Worm (Caenorhabditis elegans) whole organism, L3 larva: ENCODE measurements around the gene srbc-11.

Experiments
- R02D3.7 ChIP-seq: fragments of 150-350 bp; optimal IDR thresholded peaks from 2 replicates; lab custom pipeline; 2014; ENCODE audit warnings: missing biosample characterization, missing genetic modification characterization
- ZK546.5 ChIP-seq: sonication (generic microtip); optimal IDR thresholded peaks from 2 replicates; lab custom pipeline; 2017; ENCODE audit warnings: missing biosample characterization, missing genetic modification characterization
- aly-2 ChIP-seq: fragments of 150-350 bp; optimal IDR thresholded peaks from 2 replicates; lab custom pipeline; 2014; ENCODE audit warnings: missing biosample characterization, missing genetic modification characterization
- ama-1 ChIP-seq: fragments of 150-350 bp; optimal IDR thresholded peaks from 2 replicates; lab custom pipeline; 2018
- ceh-16 ChIP-seq: sonication (generic microtip); optimal IDR thresholded peaks from 2 replicates; lab custom pipeline; 2017; ENCODE audit warnings: missing biosample characterization, missing genetic modification characterization
- ceh-28 ChIP-seq: fragments of 150-350 bp; optimal IDR thresholded peaks from 2 replicates; lab custom pipeline; 2014; ENCODE audit warnings: missing biosample characterization, missing genetic modification reagents, missing genetic modification characterization
- ceh-82 ChIP-seq: fragments of 150-350 bp; optimal IDR thresholded peaks from 2 replicates; lab custom pipeline; 2014; ENCODE audit warnings: missing biosample characterization, missing genetic modification characterization
- daf-12 ChIP-seq: fragments of 150-350 bp; optimal IDR thresholded peaks from 2 replicates; lab custom pipeline; 2014; ENCODE audit warnings: missing biosample characterization, missing genetic modification reagents, missing genetic modification characterization
- egl-5 ChIP-seq: fragments of 150-350 bp; optimal IDR thresholded peaks from 2 replicates; lab custom pipeline; 2017; ENCODE audit warnings: missing biosample characterization, missing genetic modification reagents, missing genetic modification characterization, inconsistent platforms
- elt-1 ChIP-seq: fragments of 150-350 bp; optimal IDR thresholded peaks from 2 replicates; lab custom pipeline; 2014; ENCODE audit warnings: missing biosample characterization, missing genetic modification characterization
- eor-1 ChIP-seq, 2 experiments: fragments of 150-350 bp; optimal IDR thresholded peaks; 2 replicates each; lab custom pipeline; 2014 to 2018; ENCODE audit warnings: missing biosample characterization in 2 of 2, missing genetic modification characterization in 2 of 2
- fkh-10 ChIP-seq: sonication (generic microtip); optimal IDR thresholded peaks from 2 replicates; lab custom pipeline; 2017; ENCODE audit warnings: missing biosample characterization, missing genetic modification reagents, missing genetic modification characterization
- fkh-2 ChIP-seq: fragments of 150-350 bp; optimal IDR thresholded peaks from 2 replicates; lab custom pipeline; 2014; ENCODE audit warnings: missing biosample characterization, missing genetic modification reagents, missing genetic modification characterization
- fos-1 ChIP-seq: fragments of 150-350 bp; optimal IDR thresholded peaks from 2 replicates; lab custom pipeline; 2014; ENCODE audit warnings: missing biosample characterization, missing genetic modification characterization
- jun-1 ChIP-seq: fragments of 150-350 bp; optimal IDR thresholded peaks from 2 replicates; lab custom pipeline; 2014; ENCODE audit warnings: missing biosample characterization, missing genetic modification reagents, missing genetic modification characterization
- lin-39 ChIP-seq: fragments of 150-350 bp; optimal IDR thresholded peaks from 2 replicates; lab custom pipeline; 2018; ENCODE audit warnings: missing biosample characterization, missing genetic modification reagents, missing genetic modification characterization
- lsy-12 ChIP-seq: sonication (generic microtip); optimal IDR thresholded peaks from 2 replicates; lab custom pipeline; 2016; ENCODE audit warnings: mild to moderate bottlenecking, missing genetic modification characterization, missing compliant biosample characterization
- mdl-1 ChIP-seq: fragments of 150-350 bp; optimal IDR thresholded peaks from 2 replicates; lab custom pipeline; 2014; ENCODE audit warnings: missing biosample characterization, missing genetic modification characterization
- nfya-1 ChIP-seq: sonication (generic microtip); optimal IDR thresholded peaks from 2 replicates; lab custom pipeline; 2017; ENCODE audit warnings: missing genetic modification characterization, mild to moderate bottlenecking, missing compliant biosample characterization, antibody characterized with exemption, moderate library complexity; ENCODE audit not compliant: insufficient read depth
- nhr-12 ChIP-seq: fragments of 150-350 bp; optimal IDR thresholded peaks from 2 replicates; lab custom pipeline; 2014; ENCODE audit warnings: missing biosample characterization, missing genetic modification characterization
- nhr-23 ChIP-seq: fragments of 150-350 bp; optimal IDR thresholded peaks from 2 replicates; lab custom pipeline; 2014; ENCODE audit warnings: missing biosample characterization, missing genetic modification reagents, missing genetic modification characterization
- nhr-237 ChIP-seq: fragments of 150-350 bp; optimal IDR thresholded peaks from 2 replicates; lab custom pipeline; 2014; ENCODE audit warnings: missing biosample characterization, missing genetic modification characterization
- nhr-28 ChIP-seq: fragments of 150-350 bp; optimal IDR thresholded peaks from 2 replicates; lab custom pipeline; 2014; ENCODE audit warnings: missing biosample characterization, missing genetic modification characterization
- nhr-43 ChIP-seq: sonication (generic microtip); optimal IDR thresholded peaks from 2 replicates; lab custom pipeline; 2016; ENCODE audit warnings: mild to moderate bottlenecking, missing genetic modification characterization, missing compliant biosample characterization; ENCODE audit not compliant: poor library complexity, severe bottlenecking
- nhr-76 ChIP-seq: fragments of 150-350 bp; sonication (generic microtip); optimal IDR thresholded peaks from 5 replicates; lab custom pipeline; 2014; ENCODE audit warnings: missing biosample characterization, missing genetic modification characterization
- nhr-77 ChIP-seq: fragments of 150-350 bp; optimal IDR thresholded peaks from 2 replicates; lab custom pipeline; 2014; ENCODE audit warnings: missing biosample characterization, missing genetic modification characterization
- pha-4 ChIP-seq: fragments of 150-350 bp; optimal IDR thresholded peaks from 2 replicates; lab custom pipeline; 2014; ENCODE audit warnings: missing biosample characterization, missing genetic modification reagents, missing genetic modification characterization
- pqm-1 ChIP-seq: fragments of 150-350 bp; optimal IDR thresholded peaks from 2 replicates; lab custom pipeline; 2017; ENCODE audit warnings: missing biosample characterization, missing genetic modification characterization, inconsistent platforms
- sea-2 ChIP-seq: fragments of 150-350 bp; sonication (generic microtip); optimal IDR thresholded peaks from 4 replicates; lab custom pipeline; 2014; ENCODE audit warnings: missing biosample characterization, missing genetic modification reagents, missing genetic modification characterization
- skn-1 ChIP-seq: fragments of 150-350 bp; optimal IDR thresholded peaks from 2 replicates; lab custom pipeline; 2014; ENCODE audit warnings: missing biosample characterization, missing genetic modification characterization
- snpc-4 ChIP-seq: fragments of 150-350 bp; optimal IDR thresholded peaks from 2 replicates; lab custom pipeline; 2014; ENCODE audit warnings: missing biosample characterization, missing genetic modification characterization
- tbx-2 ChIP-seq: sonication (generic microtip); optimal IDR thresholded peaks from 2 replicates; lab custom pipeline; 2016; ENCODE audit warnings: mild to moderate bottlenecking, missing genetic modification characterization, missing compliant biosample characterization
- unc-39 ChIP-seq: sonication (generic microtip); optimal IDR thresholded peaks from 4 replicates; lab custom pipeline; 2017; ENCODE audit warnings: missing biosample characterization, missing genetic modification characterization
- unc-62 ChIP-seq: fragments of 150-350 bp; sonication (generic microtip); optimal IDR thresholded peaks from 4 replicates; lab custom pipeline; 2014; ENCODE audit warnings: missing biosample characterization, missing genetic modification reagents, missing genetic modification characterization
- zag-1 ChIP-seq: fragments of 150-350 bp; optimal IDR thresholded peaks from 2 replicates; lab custom pipeline; 2014; ENCODE audit warnings: missing biosample characterization, missing genetic modification characterization
- ztf-4 ChIP-seq: fragments of 150-350 bp; optimal IDR thresholded peaks from 2 replicates; lab custom pipeline; 2014; ENCODE audit warnings: missing biosample characterization, missing genetic modification characterization

srbc-11 gene

ce11 chrV:7495189-7495588 is at the start of gene srbc-11:
TSS of gene srbc-11 (minus strand) at chrV:7495289.
- TF ChIP-seq ZK546.5 (no peak), tbx-2 (tag; lab: Kevin White, UChicago) (no peak), jun-1 (tag; lab: Kevin White, UChicago) (no peak), lsy-12 (tag; lab: Kevin White, UChicago) (no peak), nhr-43 (tag; lab: Kevin White, UChicago) (no peak), pqm-1 (tag; lab: Kevin White, UChicago) (no peak), snpc-4 (no peak), nhr-76 (tag; lab: Kevin White, UChicago) (no peak), aly-2 (tag; lab: Kevin White, UChicago) (no peak), fkh-2 (tag; lab: Kevin White, UChicago) (no peak), ztf-4 (tag; lab: Kevin White, UChicago) (no peak), ama-1 (lab: Kevin White, UChicago) (no peak), sea-2 (GFP tag; lab: Kevin White, UChicago) (no peak), ceh-16 (tag; lab: Kevin White, UChicago) (no peak), nhr-23 (tag; lab: Kevin White, UChicago) (no peak), unc-62 (no peak), nhr-28 (tag; lab: Kevin White, UChicago) (no peak), nfya-1 (tag; lab: Kevin White, UChicago) (no peak), eor-1 (tag; optimal IDR thresholded peaks at IDR 0.05; lab: Kevin White, UChicago) (no peak), pha-4 (tag; lab: Kevin White, UChicago) (no peak)

- TF ChIP-seq daf-12 (tag; lab: Kevin White, UChicago) (no peak), jun-1 (tag; lab: Kevin White, UChicago) (no peak), zag-1 (tag; lab: Kevin White, UChicago) (no peak), R02D3.7 (tag; lab: Kevin White, UChicago) (no peak), unc-62 (no peak), ZK546.5 (no peak), nhr-77 (tag; lab: Kevin White, UChicago) (no peak), nhr-28 (tag; lab: Kevin White, UChicago) (no peak), nhr-76 (tag; lab: Kevin White, UChicago) (no peak), nhr-23 (tag; lab: Kevin White, UChicago) (peak; percentile 91), nhr-43 (tag; lab: Kevin White, UChicago) (peak; percentile 90)
Observed at ce11 chrV:7543728-7544127, 48.6 kb upstream of the srbc-11 start.

DNA sequence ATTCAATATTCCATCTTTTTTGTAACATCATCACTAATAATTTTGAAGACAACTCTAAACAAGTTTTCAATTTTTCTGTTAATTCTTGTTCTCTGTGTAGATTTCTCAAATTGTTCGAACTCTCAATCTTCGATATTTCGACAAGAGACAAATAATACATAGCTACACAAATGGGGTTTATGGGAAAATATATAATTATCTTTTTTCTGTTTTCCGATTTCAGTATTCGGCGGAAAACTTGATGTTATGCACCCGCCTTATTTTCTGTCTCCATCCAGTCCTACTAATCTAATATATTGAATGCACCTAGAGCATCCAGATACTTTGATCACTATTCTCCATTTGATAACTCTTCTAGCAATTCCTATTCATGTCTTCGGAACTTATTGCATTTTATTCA is 43.9 kb upstream of the srbc-11 start, which contains the start of gene srh-268:
Gene srh-268, plus strand, starts transcription at position 301 of the 400 bp plus-strand sequence.
- no peak for TF ChIP-seq nhr-76 (tag; lab: Kevin White, UChicago)
- TF ChIP-seq egl-5 (tag; lab: Kevin White, UChicago): no peak
- no peak for TF ChIP-seq fos-1
- no peak for TF ChIP-seq nhr-43 (tag; lab: Kevin White, UChicago)
- no peak for TF ChIP-seq pha-4 (tag; lab: Kevin White, UChicago)
- no peak for TF ChIP-seq fkh-2 (tag; lab: Kevin White, UChicago)
- TF ChIP-seq aly-2 (tag; lab: Kevin White, UChicago): no peak
- TF ChIP-seq nhr-77 (tag; lab: Kevin White, UChicago): no peak
- TF ChIP-seq mdl-1 (tag; lab: Kevin White, UChicago): no peak
- no peak for TF ChIP-seq fkh-10 (GFP tag; lab: Kevin White, UChicago)
- no peak for TF ChIP-seq nfya-1 (tag; lab: Kevin White, UChicago)
- TF ChIP-seq nhr-237 (tag; lab: Kevin White, UChicago): no peak
- no peak for TF ChIP-seq unc-39 (tag; lab: Kevin White, UChicago)

DNA sequence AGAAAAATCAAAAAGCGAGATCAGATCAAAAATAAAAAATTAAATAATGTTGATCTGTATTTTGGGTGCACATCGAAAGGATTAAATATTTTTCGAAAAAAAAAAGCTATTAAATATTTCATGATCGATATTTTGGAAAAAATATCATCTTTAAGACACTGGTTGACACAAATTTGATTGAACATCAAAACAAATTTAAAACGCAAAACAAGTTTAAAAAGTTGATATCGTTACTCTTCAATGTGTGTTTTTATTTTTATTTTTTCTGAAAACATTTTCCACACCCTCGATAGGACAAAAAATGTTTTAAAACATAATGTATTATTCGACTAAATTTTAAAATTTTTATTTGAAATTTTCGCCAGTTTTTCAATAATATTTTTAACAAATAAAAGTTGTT is 42.9 kb upstream of the srbc-11 start, which contains the start of gene C54F6.12:
Gene C54F6.12, minus strand, starts transcription at position 101 of the 400 bp plus-strand sequence.
- TF ChIP-seq lin-39 (tag; lab: Kevin White, UChicago) (no peak), sea-2 (GFP tag; lab: Kevin White, UChicago) (no peak), elt-1 (tag; lab: Kevin White, UChicago) (no peak), nhr-23 (tag; lab: Kevin White, UChicago) (no peak), nhr-12 (no peak)

DNA sequence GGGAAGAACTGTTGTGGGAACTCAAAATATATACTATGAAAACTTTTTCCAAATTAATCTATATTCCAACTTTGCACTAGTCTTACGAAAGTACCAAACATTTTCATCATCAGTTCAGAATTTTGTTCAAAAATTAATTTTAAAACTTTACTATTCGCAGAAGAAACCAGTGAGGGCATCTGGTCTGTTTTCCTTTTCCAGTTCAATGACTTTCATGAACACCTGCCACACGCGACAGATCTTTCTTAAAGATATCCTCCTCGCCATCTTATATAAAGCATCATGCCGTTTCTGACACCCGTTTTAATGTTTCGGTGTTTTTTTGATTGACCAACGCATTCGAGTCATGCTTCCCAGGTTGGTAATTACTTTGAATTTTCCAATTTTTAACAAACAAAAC is 37.9 kb upstream of the srbc-11 start, which contains the start of gene C54F6.3:
Gene C54F6.3, plus strand, starts transcription at position 301 of the 400 bp plus-strand sequence.
- TF ChIP-seq unc-62 (no peak), zag-1 (tag; lab: Kevin White, UChicago) (no peak), unc-39 (tag; lab: Kevin White, UChicago) (no peak), skn-1 (tag; lab: Kevin White, UChicago) (no peak), ama-1 (lab: Kevin White, UChicago) (no peak), nhr-237 (tag; lab: Kevin White, UChicago) (no peak), fos-1 (no peak), ceh-28 (tag; lab: Kevin White, UChicago) (no peak), nhr-28 (tag; lab: Kevin White, UChicago) (no peak), ceh-82 (tag; lab: Kevin White, UChicago) (no peak), fkh-2 (tag; lab: Kevin White, UChicago) (no peak)
